Worm (Caenorhabditis elegans) whole organism, L2 larva: Measurements from ENCODE around the gene ret-1.
A peak's percentile ranks its signal among the peaks of the same experiment; 100 is the strongest.

Experiments used
- C34F6.9 ChIP-seq: fragments of 150-350 bp; optimal IDR thresholded peaks from 2 replicates; lab custom pipeline; 2014; ENCODE audit warnings: missing biosample characterization, missing genetic modification characterization
- F13H6.1 ChIP-seq: sonication (generic microtip); optimal IDR thresholded peaks from 2 replicates; lab custom pipeline; 2016; ENCODE audit warnings: missing genetic modification characterization, missing compliant biosample characterization
- R02D3.7 ChIP-seq: fragments of 150-350 bp; optimal IDR thresholded peaks from 2 replicates; lab custom pipeline; 2014; ENCODE audit warnings: missing biosample characterization, missing genetic modification characterization
- Y55F3AM.14 ChIP-seq: fragments of 200-800 bp; sonication (Bioruptor generic); optimal IDR thresholded peaks from 2 replicates; lab custom pipeline; 2018; ENCODE audit warnings: mild to moderate bottlenecking, missing genetic modification characterization, missing compliant biosample characterization
- ZK546.5 ChIP-seq: sonication (generic microtip); optimal IDR thresholded peaks from 2 replicates; lab custom pipeline; 2017; ENCODE audit warnings: missing biosample characterization, missing genetic modification characterization
- aly-2 ChIP-seq: fragments of 150-350 bp; optimal IDR thresholded peaks from 2 replicates; lab custom pipeline; 2014; ENCODE audit warnings: missing biosample characterization, missing genetic modification characterization
- blmp-1 ChIP-seq: sonication (generic microtip); optimal IDR thresholded peaks from 2 replicates; lab custom pipeline; 2017; ENCODE audit warnings: missing genetic modification characterization, mild to moderate bottlenecking, missing compliant biosample characterization, antibody characterized with exemption, moderate library complexity; ENCODE audit not compliant: insufficient read depth
- ceh-16 ChIP-seq: fragments of 150-350 bp; optimal IDR thresholded peaks from 2 replicates; lab custom pipeline; 2014; ENCODE audit warnings: missing biosample characterization, missing genetic modification characterization
- ceh-82 ChIP-seq: fragments of 150-350 bp; optimal IDR thresholded peaks from 2 replicates; lab custom pipeline; 2014; ENCODE audit warnings: missing biosample characterization, missing genetic modification characterization
- crh-2 ChIP-seq: sonication (generic microtip); optimal IDR thresholded peaks from 2 replicates; lab custom pipeline; 2017; ENCODE audit warnings: missing biosample characterization, missing genetic modification characterization
- dmd-4 ChIP-seq: sonication (generic microtip); optimal IDR thresholded peaks from 2 replicates; lab custom pipeline; 2017; ENCODE audit warnings: missing biosample characterization, missing genetic modification characterization
- egl-27 ChIP-seq: sonication (generic microtip); optimal IDR thresholded peaks from 3 replicates; lab custom pipeline; 2017; ENCODE audit warnings: missing biosample characterization, missing genetic modification reagents, missing genetic modification characterization
- elt-3 ChIP-seq: sonication (generic microtip); optimal IDR thresholded peaks from 2 replicates; lab custom pipeline; 2017; ENCODE audit warnings: missing biosample characterization, missing genetic modification characterization
- fos-1 ChIP-seq: fragments of 150-350 bp; optimal IDR thresholded peaks from 2 replicates; lab custom pipeline; 2014; ENCODE audit warnings: missing biosample characterization, missing genetic modification characterization
- gmeb-1 ChIP-seq: fragments of 150-350 bp; optimal IDR thresholded peaks from 2 replicates; lab custom pipeline; 2014; ENCODE audit warnings: missing biosample characterization, missing genetic modification characterization
- lin-11 ChIP-seq: fragments of 150-350 bp; sonication (generic microtip); optimal IDR thresholded peaks from 2 replicates; lab custom pipeline; 2014; ENCODE audit warnings: missing biosample characterization, missing genetic modification characterization, inconsistent platforms, mixed read lengths
- lin-13 ChIP-seq: fragments of 150-350 bp; optimal IDR thresholded peaks from 2 replicates; lab custom pipeline; 2014; ENCODE audit warnings: missing biosample characterization, missing genetic modification reagents, missing genetic modification characterization
- lin-39 ChIP-seq: fragments of 150-350 bp; optimal IDR thresholded peaks from 2 replicates; lab custom pipeline; 2014; ENCODE audit warnings: missing biosample characterization, missing genetic modification reagents, missing genetic modification characterization
- lsy-2 ChIP-seq, 2 experiments: fragments of 150-350 bp in 1 of 2; sonication (generic microtip) in 1 of 2; optimal IDR thresholded peaks; 2 replicates each; lab custom pipeline; 2014 to 2017; ENCODE audit warnings: missing biosample characterization in 2 of 2, missing genetic modification characterization in 2 of 2
- mab-5 ChIP-seq: fragments of 150-350 bp; optimal IDR thresholded peaks from 2 replicates; lab custom pipeline; 2014; ENCODE audit warnings: missing biosample characterization, missing genetic modification characterization
- mbf-1 ChIP-seq: sonication (generic microtip); optimal IDR thresholded peaks from 2 replicates; lab custom pipeline; 2017; ENCODE audit warnings: missing biosample characterization, missing genetic modification characterization
- mdl-1 ChIP-seq, 2 experiments: fragments of 150-350 bp in 1 of 2; sonication (generic microtip) in 1 of 2; optimal IDR thresholded peaks; 2 replicates each; lab custom pipeline; 2017; ENCODE audit warnings: missing biosample characterization in 2 of 2, missing genetic modification characterization in 2 of 2
- nhr-11 ChIP-seq: fragments of 150-350 bp; optimal IDR thresholded peaks from 2 replicates; lab custom pipeline; 2014; ENCODE audit warnings: missing biosample characterization, missing genetic modification characterization
- nhr-129 ChIP-seq: fragments of 150-350 bp; optimal IDR thresholded peaks from 2 replicates; lab custom pipeline; 2014; ENCODE audit warnings: missing biosample characterization, missing genetic modification characterization
- nhr-21 ChIP-seq: fragments of 150-350 bp; optimal IDR thresholded peaks from 2 replicates; lab custom pipeline; 2014; ENCODE audit warnings: missing biosample characterization, missing genetic modification characterization
- nhr-23 ChIP-seq: fragments of 150-350 bp; optimal IDR thresholded peaks from 2 replicates; lab custom pipeline; 2014; ENCODE audit warnings: missing biosample characterization, missing genetic modification reagents, missing genetic modification characterization
- nhr-237 ChIP-seq: fragments of 150-350 bp; optimal IDR thresholded peaks from 2 replicates; lab custom pipeline; 2014; ENCODE audit warnings: missing biosample characterization, missing genetic modification characterization
- nhr-25 ChIP-seq: fragments of 150-350 bp; sonication (generic microtip); optimal IDR thresholded peaks from 3 replicates; lab custom pipeline; 2014; ENCODE audit warnings: missing biosample characterization, missing genetic modification characterization
- nhr-6 ChIP-seq: fragments of 150-350 bp; optimal IDR thresholded peaks from 2 replicates; lab custom pipeline; 2014; ENCODE audit warnings: missing biosample characterization, missing genetic modification characterization
- peb-1 ChIP-seq: fragments of 150-350 bp; optimal IDR thresholded peaks from 2 replicates; lab custom pipeline; 2014; ENCODE audit warnings: missing biosample characterization, missing genetic modification characterization
- sem-4 ChIP-seq: fragments of 150-350 bp; optimal IDR thresholded peaks from 2 replicates; lab custom pipeline; 2014; ENCODE audit warnings: missing biosample characterization, missing genetic modification reagents, missing genetic modification characterization
- skn-1 ChIP-seq: sonication (generic microtip); optimal IDR thresholded peaks from 2 replicates; lab custom pipeline; 2017; ENCODE audit warnings: missing biosample characterization, missing genetic modification characterization
- sma-3 ChIP-seq: sonication (generic microtip); optimal IDR thresholded peaks from 2 replicates; lab custom pipeline; 2016; ENCODE audit warnings: missing genetic modification reagents, missing genetic modification characterization, missing compliant biosample characterization
- sma-9 ChIP-seq, 2 experiments: fragments of 150-350 bp in 1 of 2; sonication (generic microtip) in 1 of 2; optimal IDR thresholded peaks; 2 replicates each; lab custom pipeline; 2014 to 2016; ENCODE audit warnings: missing genetic modification characterization in 2 of 2, mild to moderate bottlenecking in 1 of 2, missing biosample characterization in 1 of 2, missing compliant biosample characterization in 1 of 2, missing genetic modification reagents in 1 of 2, moderate library complexity in 1 of 2
- snpc-4 ChIP-seq: fragments of 150-350 bp; optimal IDR thresholded peaks from 2 replicates; lab custom pipeline; 2014; ENCODE audit warnings: missing biosample characterization, missing genetic modification characterization
- unc-39 ChIP-seq: fragments of 150-350 bp; optimal IDR thresholded peaks from 2 replicates; lab custom pipeline; 2014; ENCODE audit warnings: missing biosample characterization, missing genetic modification characterization
- unc-55 ChIP-seq: fragments of 150-350 bp; sonication (generic microtip); optimal IDR thresholded peaks from 3 replicates; lab custom pipeline; 2014; ENCODE audit warnings: missing biosample characterization, missing genetic modification reagents, missing genetic modification characterization
- zag-1 ChIP-seq: fragments of 150-350 bp; optimal IDR thresholded peaks from 2 replicates; lab custom pipeline; 2014; ENCODE audit warnings: missing biosample characterization, missing genetic modification characterization
- ztf-1 ChIP-seq: fragments of 200-800 bp; sonication (Bioruptor generic); conservative IDR thresholded peaks from 2 replicates; pipeline ENCODE4 v1.3.6; 2022; ENCODE audit warnings: missing genetic modification characterization, missing compliant biosample characterization
- ztf-11 ChIP-seq: sonication (generic microtip); optimal IDR thresholded peaks from 2 replicates; lab custom pipeline; 2017; ENCODE audit warnings: missing biosample characterization, missing genetic modification characterization
- ztf-4 ChIP-seq: fragments of 150-350 bp; optimal IDR thresholded peaks from 2 replicates; lab custom pipeline; 2014; ENCODE audit warnings: missing biosample characterization, missing genetic modification characterization

ret-1 gene

DNA sequence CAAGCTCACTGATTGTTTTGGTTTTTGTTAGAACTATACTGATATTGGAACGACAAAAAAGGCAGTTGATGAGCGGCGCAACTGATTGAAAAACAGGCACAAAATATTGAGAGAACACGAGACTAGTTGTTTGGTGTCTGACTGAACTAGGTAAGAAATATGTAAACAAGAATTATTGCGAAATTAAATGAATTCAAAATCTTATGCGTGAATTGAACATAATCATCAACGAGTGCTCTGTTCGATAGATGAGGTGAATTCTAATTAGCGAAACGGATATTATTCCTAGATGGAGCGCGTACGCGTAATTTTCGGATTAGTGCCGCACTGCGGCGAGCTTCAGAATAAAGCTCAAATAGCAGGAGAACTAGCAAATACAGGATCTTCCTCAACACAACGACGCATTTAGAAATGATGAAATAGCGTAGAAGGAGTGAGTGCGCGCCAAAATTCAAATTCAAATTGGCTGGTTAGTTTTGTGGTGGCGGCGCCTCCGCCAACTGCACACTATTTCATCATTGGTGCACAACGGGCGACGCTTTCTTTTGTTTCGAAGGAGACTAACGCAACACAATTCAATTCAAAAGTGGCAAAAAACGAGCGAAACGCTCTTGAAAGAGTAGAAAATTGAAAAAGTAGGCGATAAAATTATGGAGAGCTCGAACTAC is 15.0 kb downstream of the ret-1 start:
- TF ChIP-seq zag-1 (tag; lab: Kevin White, UChicago) (peak; percentile 36), unc-55 (GFP tag; lab: Kevin White, UChicago) (peak; percentile 36), fos-1 (tag; lab: Kevin White, UChicago) (no peak)

DNA sequence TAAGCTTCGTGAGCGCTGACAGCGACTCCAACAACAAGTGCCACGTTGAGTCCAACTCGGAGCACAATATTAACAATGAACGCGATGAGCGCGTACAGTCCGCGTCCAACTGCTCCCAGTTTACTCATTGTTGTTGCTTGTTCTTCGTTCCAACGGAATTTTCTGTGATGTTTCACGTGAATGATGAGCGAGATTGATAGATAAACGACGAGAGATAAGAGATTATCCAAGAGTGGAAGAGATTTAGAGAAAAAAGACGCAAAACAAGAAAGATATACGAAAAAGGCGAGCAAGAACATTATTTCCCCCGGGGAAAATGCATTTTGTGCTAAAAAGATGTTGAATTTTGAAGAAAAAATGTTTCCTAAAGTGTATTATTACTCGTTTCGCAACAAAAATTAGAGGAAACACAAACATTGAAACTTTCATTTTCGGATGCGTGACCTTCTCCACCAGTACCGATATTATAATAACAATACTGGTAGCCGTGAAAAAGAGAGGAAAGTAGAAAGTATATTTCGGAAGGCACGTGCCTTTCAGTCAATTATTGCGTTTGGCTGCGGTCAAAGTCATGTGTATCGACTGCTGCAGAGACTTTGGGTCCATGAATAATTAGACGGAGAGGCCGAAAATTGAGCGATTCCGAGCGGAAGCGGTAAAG is 15.6 kb downstream of the ret-1 start:
- TF ChIP-seq gmeb-1 (tag; lab: Kevin White, UChicago) (no peak), sem-4 (tag; lab: Kevin White, UChicago) (no peak), ceh-16 (tag; lab: Kevin White, UChicago) (no peak), ztf-4 (tag; lab: Kevin White, UChicago) (peak; percentile 13), blmp-1 (tag; lab: Kevin White, UChicago) (peak; percentile 2), sma-9 (GFP tag; optimal IDR thresholded peaks at IDR 0.05; lab: Kevin White, UChicago) (peak; percentile 69), sma-9 (tag; optimal IDR thresholded peaks at IDR 0.05; lab: Kevin White, UChicago) (no peak), nhr-129 (tag; lab: Kevin White, UChicago) (peak; percentile 22), lin-11 (no peak), nhr-21 (tag; lab: Kevin White, UChicago) (peak; percentile 7), C34F6.9 (tag; lab: Kevin White, UChicago) (no peak), unc-39 (tag; lab: Kevin White, UChicago) (no peak), fos-1 (tag; lab: Kevin White, UChicago) (peak; percentile 1), mdl-1 (tag; optimal IDR thresholded peaks at IDR 0.05; lab: Kevin White, UChicago) (peak in 1 of 2 experiments; percentile 8), mab-5 (tag; lab: Kevin White, UChicago) (peak; percentile 36), nhr-25 (tag; lab: Kevin White, UChicago) (peak; percentile 48), lsy-2 (tag; optimal IDR thresholded peaks at IDR 0.05; lab: Kevin White, UChicago) (peak in 1 of 2 experiments; percentile 16), Y55F3AM.14 (GFP tag; lab: Kevin White, UChicago) (peak; percentile 9)

- TF ChIP-seq egl-27 (tag; lab: Kevin White, UChicago) (no peak), fos-1 (tag; lab: Kevin White, UChicago) (peak; percentile 91), mbf-1 (no peak), unc-55 (GFP tag; lab: Kevin White, UChicago) (no peak), nhr-237 (tag; lab: Kevin White, UChicago) (no peak), snpc-4 (tag; lab: Kevin White, UChicago) (no peak), crh-2 (tag; lab: Kevin White, UChicago) (peak; percentile 70), nhr-129 (tag; lab: Kevin White, UChicago) (no peak), sma-3 (peak; percentile 5), elt-3 (tag; lab: Kevin White, UChicago) (no peak), lin-11 (no peak), ceh-16 (tag; lab: Kevin White, UChicago) (peak; percentile 26), nhr-25 (tag; lab: Kevin White, UChicago) (no peak), ztf-11 (tag; lab: Kevin White, UChicago) (no peak), sem-4 (tag; lab: Kevin White, UChicago) (no peak), nhr-21 (tag; lab: Kevin White, UChicago) (no peak), nhr-11 (tag; lab: Kevin White, UChicago) (no peak), unc-39 (tag; lab: Kevin White, UChicago) (no peak), ZK546.5 (tag; lab: Kevin White, UChicago) (no peak), peb-1 (tag; lab: Kevin White, UChicago) (no peak), nhr-6 (tag; lab: Kevin White, UChicago) (no peak), ztf-1 (no peak), ztf-4 (tag; lab: Kevin White, UChicago) (no peak), lin-13 (GFP tag; lab: Kevin White, UChicago) (no peak), F13H6.1 (tag; lab: Kevin White, UChicago) (no peak), lin-39 (tag; lab: Kevin White, UChicago) (no peak), gmeb-1 (tag; lab: Kevin White, UChicago) (no peak), dmd-4 (tag; lab: Kevin White, UChicago) (no peak), nhr-23 (tag; lab: Kevin White, UChicago) (no peak), ceh-82 (tag; lab: Kevin White, UChicago) (no peak), sma-9 (GFP tag; optimal IDR thresholded peaks at IDR 0.05; lab: Kevin White, UChicago) (peak; percentile 65), sma-9 (tag; optimal IDR thresholded peaks at IDR 0.05; lab: Kevin White, UChicago) (no peak), skn-1 (tag; lab: Kevin White, UChicago) (peak; percentile 24), aly-2 (tag; lab: Kevin White, UChicago) (no peak), R02D3.7 (tag; lab: Kevin White, UChicago) (no peak)
- TF ChIP-seq, all 48 proteins: peak for 6
Observed at ce11 chrV:14830267-14831175, 16.7 kb downstream of the ret-1 start.
